Fruit fly (Drosophila melanogaster) whole organism, embryonic: ENCODE data around the gene Osi12.
A peak's percentile ranks its signal among the peaks of the same experiment; 100 is the strongest.

ENCODE experiments used
- Atf6 ChIP-seq: fragments of 200-800 bp; sonication (Bioruptor generic); IDR thresholded peaks from 2 replicates; pipeline ENCODE4 v1.3.6; 2022; ENCODE audit warnings: missing biosample characterization, missing genetic modification characterization
- CG14014 ChIP-seq: fragments of 200-800 bp; sonication (Bioruptor generic); IDR thresholded peaks from 2 replicates; pipeline ENCODE4 v1.3.6; 2022; ENCODE audit warnings: missing biosample characterization, missing genetic modification characterization
- CG1603 ChIP-seq: fragments of 200-800 bp; sonication (Bioruptor generic); optimal IDR thresholded peaks from 2 replicates; lab custom pipeline; 2019; ENCODE audit warnings: missing biosample characterization, mild to moderate bottlenecking, missing genetic modification characterization, moderate library complexity
- Dad ChIP-seq: fragments of 200-800 bp; sonication (Bioruptor generic); optimal IDR thresholded peaks from 3 replicates; lab custom pipeline; 2016; ENCODE audit warnings: missing biosample characterization, missing genetic modification characterization
- Dref ChIP-seq: fragments of 200-800 bp; sonication (Bioruptor generic); IDR thresholded peaks from 2 replicates; pipeline ENCODE4 v1.3.6; 2022; ENCODE audit warnings: missing biosample characterization, missing genetic modification characterization
- Xrp1 ChIP-seq: fragments of 200-800 bp; sonication (Bioruptor generic); IDR thresholded peaks from 2 replicates; pipeline ENCODE4 v1.3.6; 2022; ENCODE audit warnings: missing biosample characterization, missing genetic modification characterization
- YL-1 ChIP-seq: fragments of 200-800 bp; sonication (Bioruptor generic); optimal IDR thresholded peaks from 3 replicates; lab custom pipeline; 2017; ENCODE audit warnings: missing biosample characterization, mild to moderate bottlenecking, missing genetic modification characterization
- ci ChIP-seq: fragments of 200-800 bp; sonication (Bioruptor generic); IDR thresholded peaks from 3 replicates; pipeline ENCODE4 v1.3.6; 2022; ENCODE audit warnings: missing biosample characterization, missing genetic modification characterization
- disco-r ChIP-seq: fragments of 200-800 bp; sonication (Bioruptor generic); optimal IDR thresholded peaks from 2 replicates; lab custom pipeline; 2016; ENCODE audit warnings: missing biosample characterization, missing genetic modification characterization
- sob ChIP-seq: fragments of 200-800 bp; sonication (Bioruptor generic); IDR thresholded peaks from 2 replicates; pipeline ENCODE4 v1.3.6; 2022; ENCODE audit warnings: missing biosample characterization, missing genetic modification characterization
- twi ChIP-seq: fragments of 200-800 bp; optimal IDR thresholded peaks from 2 replicates; lab custom pipeline; 2019; ENCODE audit warnings: missing biosample characterization, mild to moderate bottlenecking, missing genetic modification characterization, moderate library complexity

dm6 chr3R:6254438-6254837 lies 23.9 kb upstream of the Osi12 start:
- TF ChIP-seq disco-r (no peak), Dad (no peak), twi (tag; lab: Kevin White, UChicago) (no peak), ci (no peak), CG1603 (peak; percentile 7), Xrp1 (GFP tag; lab: Robert Waterston, UW) (no peak), Atf6 (GFP tag; lab: Robert Waterston, UW) (no peak), CG14014 (no peak), Dref (GFP tag; lab: Robert Waterston, UW) (no peak), YL-1 (no peak), sob (GFP tag; lab: Robert Waterston, UW) (no peak)
